Fruit fly (Drosophila melanogaster) whole organism, wandering third instar larva: Measurements from ENCODE around the gene da.

ENCODE experiments used
- OdsH ChIP-seq: fragments of 200-800 bp; sonication (Bioruptor generic); optimal IDR thresholded peaks from 2 replicates; lab custom pipeline; 2016; ENCODE audit warnings: missing biosample characterization, mild to moderate bottlenecking, missing genetic modification characterization
- dmrt93B ChIP-seq: fragments of 200-800 bp; sonication (Bioruptor generic); optimal IDR thresholded peaks from 2 replicates; lab custom pipeline; 2018; ENCODE audit warnings: missing biosample characterization, mild to moderate bottlenecking, missing genetic modification characterization
- h ChIP-seq: fragments of 200-800 bp; sonication (Bioruptor generic); optimal IDR thresholded peaks from 3 replicates; lab custom pipeline; 2016; ENCODE audit warnings: missing biosample characterization, mild to moderate bottlenecking, missing genetic modification characterization
- psq ChIP-seq: fragments of 200-800 bp; sonication (Bioruptor generic); optimal IDR thresholded peaks from 3 replicates; lab custom pipeline; 2017; ENCODE audit warnings: missing biosample characterization, mild to moderate bottlenecking, missing genetic modification characterization, moderate library complexity

- no peak for TF ChIP-seq psq (GFP tag; lab: Kevin White, UChicago)
- no peak for TF ChIP-seq h (GFP tag; lab: Kevin White, UChicago)
- TF ChIP-seq OdsH = no peak
- TF ChIP-seq dmrt93B (GFP tag; lab: Kevin White, UChicago) = no peak
These were observed 36.8 kb upstream of the da start for dm6 chr2L:10351130-10351529.
